Fruit fly (Drosophila melanogaster) whole organism, embryonic: ENCODE measurements around the gene GluProRS.

ENCODE experiments used
- Adf1 ChIP-seq: fragments of 200-800 bp; sonication (Bioruptor generic); IDR thresholded peaks from 2 replicates; pipeline ENCODE4 v1.3.6; 2022; ENCODE audit warnings: missing biosample characterization, missing genetic modification characterization
- Atf6 ChIP-seq: fragments of 200-800 bp; sonication (Bioruptor generic); IDR thresholded peaks from 2 replicates; pipeline ENCODE4 v1.3.6; 2022; ENCODE audit warnings: missing biosample characterization, missing genetic modification characterization
- CG12744 ChIP-seq: fragments of 200-800 bp; sonication (Bioruptor generic); optimal IDR thresholded peaks from 2 replicates; lab custom pipeline; 2016; ENCODE audit warnings: missing biosample characterization, missing genetic modification characterization
- CG13287 ChIP-seq: fragments of 200-800 bp; sonication (Bioruptor generic); IDR thresholded peaks from 2 replicates; pipeline ENCODE4 v1.3.6; 2022; ENCODE audit warnings: missing biosample characterization, missing genetic modification characterization; ENCODE audit not compliant: partially characterized antibody
- CG13424 ChIP-seq: fragments of 200-800 bp; sonication (Bioruptor generic); optimal IDR thresholded peaks from 2 replicates; lab custom pipeline; 2019; ENCODE audit warnings: missing biosample characterization, mild to moderate bottlenecking, missing genetic modification characterization, moderate library complexity
- CG1603 ChIP-seq: fragments of 200-800 bp; sonication (Bioruptor generic); optimal IDR thresholded peaks from 2 replicates; lab custom pipeline; 2019; ENCODE audit warnings: missing biosample characterization, mild to moderate bottlenecking, missing genetic modification characterization, moderate library complexity
- CG17186 ChIP-seq: fragments of 200-800 bp; sonication (Bioruptor generic); optimal IDR thresholded peaks from 3 replicates; lab custom pipeline; 2017; ENCODE audit warnings: missing biosample characterization, missing genetic modification reagents, missing genetic modification characterization
- CG17568 ChIP-seq: fragments of 200-800 bp; sonication (Bioruptor generic); optimal IDR thresholded peaks from 2 replicates; lab custom pipeline; 2018; ENCODE audit warnings: missing biosample characterization, mild to moderate bottlenecking, missing genetic modification characterization, moderate library complexity
- CG18262 ChIP-seq: fragments of 200-800 bp; optimal IDR thresholded peaks from 3 replicates; lab custom pipeline; 2019; ENCODE audit warnings: missing biosample characterization, mild to moderate bottlenecking, missing genetic modification characterization, moderate library complexity
- CG18764 ChIP-seq: fragments of 200-800 bp; sonication (Bioruptor generic); optimal IDR thresholded peaks from 3 replicates; lab custom pipeline; 2016; ENCODE audit warnings: missing biosample characterization, missing genetic modification characterization
- CG2875 ChIP-seq: fragments of 200-800 bp; sonication (Bioruptor generic); optimal IDR thresholded peaks from 2 replicates; lab custom pipeline; 2017; ENCODE audit warnings: missing biosample characterization, mild to moderate bottlenecking, missing genetic modification characterization, missing genetic modification reagents
- CG30020 ChIP-seq: fragments of 200-800 bp; optimal IDR thresholded peaks from 2 replicates; lab custom pipeline; 2019; ENCODE audit warnings: missing biosample characterization, mild to moderate bottlenecking, missing genetic modification characterization, moderate library complexity
- CG30431 ChIP-seq: fragments of 200-800 bp; sonication (Bioruptor generic); optimal IDR thresholded peaks from 2 replicates; lab custom pipeline; 2017; ENCODE audit warnings: missing biosample characterization, missing genetic modification characterization
- CG3847 ChIP-seq: fragments of 200-800 bp; sonication (Bioruptor generic); IDR thresholded peaks from 2 replicates; pipeline ENCODE4 v1.3.6; 2022; ENCODE audit warnings: missing biosample characterization, missing genetic modification characterization
- CG6854 ChIP-seq: fragments of 200-800 bp; sonication (Bioruptor generic); optimal IDR thresholded peaks from 3 replicates; lab custom pipeline; 2017; ENCODE audit warnings: missing biosample characterization, mild to moderate bottlenecking, missing genetic modification characterization
- CG8290 ChIP-seq, 3 experiments: fragments of 200-800 bp; sonication (Bioruptor generic); optimal IDR thresholded peaks; 2 replicates each; lab custom pipeline; 2016 to 2019; ENCODE audit warnings: missing biosample characterization in 3 of 3, missing genetic modification characterization in 3 of 3, mild to moderate bottlenecking in 2 of 3, moderate library complexity in 1 of 3
- CG9215 ChIP-seq: fragments of 200-800 bp; sonication (Bioruptor generic); IDR thresholded peaks from 2 replicates; pipeline ENCODE4 v1.3.6; 2022; ENCODE audit warnings: missing biosample characterization, missing genetic modification characterization
- CG9817 ChIP-seq: fragments of 200-800 bp; sonication (Bioruptor generic); optimal IDR thresholded peaks from 2 replicates; lab custom pipeline; 2018; ENCODE audit warnings: missing biosample characterization, mild to moderate bottlenecking, missing genetic modification characterization, moderate library complexity
- CoRest ChIP-seq: fragments of 200-800 bp; sonication (Bioruptor generic); optimal IDR thresholded peaks from 3 replicates; lab custom pipeline; 2018; ENCODE audit warnings: missing biosample characterization, mild to moderate bottlenecking, missing genetic modification characterization, moderate library complexity
- D19A ChIP-seq: fragments of 200-800 bp; optimal IDR thresholded peaks from 3 replicates; lab custom pipeline; 2019; ENCODE audit warnings: missing biosample characterization, mild to moderate bottlenecking, missing genetic modification characterization, moderate library complexity
- Dbx ChIP-seq: fragments of 200-800 bp; sonication (Bioruptor generic); IDR thresholded peaks from 3 replicates; pipeline ENCODE4 v1.3.6; 2022; ENCODE audit warnings: missing biosample characterization, missing genetic modification characterization
- Dp ChIP-seq: fragments of 200-800 bp; sonication (Bioruptor generic); optimal IDR thresholded peaks from 2 replicates; lab custom pipeline; 2018; ENCODE audit warnings: missing biosample characterization, mild to moderate bottlenecking, missing genetic modification characterization, moderate library complexity
- E2f2 ChIP-seq: fragments of 200-800 bp; sonication (Bioruptor generic); IDR thresholded peaks from 2 replicates; pipeline ENCODE4 v1.3.6; 2022; ENCODE audit warnings: missing biosample characterization, missing genetic modification characterization
- HLH4C ChIP-seq: fragments of 200-800 bp; sonication (Bioruptor generic); IDR thresholded peaks from 3 replicates; pipeline ENCODE4 v1.3.6; 2022; ENCODE audit warnings: missing biosample characterization, missing genetic modification characterization; ENCODE audit not compliant: partially characterized antibody
- HmgZ ChIP-seq: fragments of 200-800 bp; sonication (Bioruptor generic); optimal IDR thresholded peaks from 2 replicates; lab custom pipeline; 2018; ENCODE audit warnings: missing biosample characterization, mild to moderate bottlenecking, missing genetic modification characterization
- Hmx ChIP-seq: fragments of 200-800 bp; sonication (Bioruptor generic); optimal IDR thresholded peaks from 2 replicates; lab custom pipeline; 2016; ENCODE audit warnings: missing biosample characterization, missing genetic modification characterization
- Meics ChIP-seq: fragments of 200-800 bp; sonication (Bioruptor generic); optimal IDR thresholded peaks from 2 replicates; lab custom pipeline; 2017; ENCODE audit warnings: missing biosample characterization, mild to moderate bottlenecking, missing genetic modification characterization
- Nf-YC ChIP-seq: fragments of 200-800 bp; optimal IDR thresholded peaks from 3 replicates; lab custom pipeline; 2019; ENCODE audit warnings: missing biosample characterization, mild to moderate bottlenecking, missing genetic modification characterization, moderate library complexity
- TFAM ChIP-seq: fragments of 200-800 bp; sonication (Bioruptor generic); optimal IDR thresholded peaks from 2 replicates; lab custom pipeline; 2017; ENCODE audit warnings: missing biosample characterization, missing genetic modification characterization, inconsistent platforms
- Xbp1 ChIP-seq: fragments of 200-800 bp; sonication (Bioruptor generic); optimal IDR thresholded peaks from 3 replicates; lab custom pipeline; 2016; ENCODE audit warnings: missing biosample characterization, mild to moderate bottlenecking, missing genetic modification characterization
- bab2 ChIP-seq: fragments of 200-800 bp; sonication (Bioruptor generic); optimal IDR thresholded peaks from 2 replicates; lab custom pipeline; 2016; ENCODE audit warnings: missing biosample characterization, missing genetic modification characterization
- cg ChIP-seq: fragments of 200-800 bp; sonication (Bioruptor generic); optimal IDR thresholded peaks from 3 replicates; lab custom pipeline; 2019; ENCODE audit warnings: missing biosample characterization, mild to moderate bottlenecking, missing genetic modification characterization, moderate library complexity
- dmrt11E ChIP-seq: fragments of 200-800 bp; sonication (Bioruptor generic); optimal IDR thresholded peaks from 3 replicates; lab custom pipeline; 2018; ENCODE audit warnings: missing biosample characterization, mild to moderate bottlenecking, missing genetic modification characterization, moderate library complexity
- fd3F ChIP-seq: fragments of 200-800 bp; sonication (Bioruptor generic); optimal IDR thresholded peaks from 2 replicates; lab custom pipeline; 2018; ENCODE audit warnings: missing biosample characterization, mild to moderate bottlenecking, missing genetic modification characterization, moderate library complexity
- gcm ChIP-seq: fragments of 200-800 bp; sonication (Bioruptor generic); optimal IDR thresholded peaks from 2 replicates; lab custom pipeline; 2019; ENCODE audit warnings: missing biosample characterization, mild to moderate bottlenecking, missing genetic modification characterization, moderate library complexity
- inv ChIP-seq: fragments of 200-800 bp; sonication (Bioruptor generic); IDR thresholded peaks from 2 replicates; pipeline ENCODE4 v1.3.6; 2022; ENCODE audit warnings: missing biosample characterization, missing genetic modification characterization; ENCODE audit not compliant: partially characterized antibody
- kah ChIP-seq: fragments of 200-800 bp; sonication (Bioruptor generic); optimal IDR thresholded peaks from 2 replicates; lab custom pipeline; 2018; ENCODE audit warnings: missing biosample characterization, mild to moderate bottlenecking, missing genetic modification characterization
- kay ChIP-seq: fragments of 200-800 bp; sonication (Bioruptor generic); optimal IDR thresholded peaks from 2 replicates; lab custom pipeline; 2016; ENCODE audit warnings: missing biosample characterization, missing genetic modification characterization
- lilli ChIP-seq: fragments of 200-800 bp; sonication (Bioruptor generic); optimal IDR thresholded peaks from 3 replicates; lab custom pipeline; 2016; ENCODE audit warnings: missing biosample characterization, missing genetic modification characterization
- mam ChIP-seq: fragments of 200-800 bp; sonication (Bioruptor generic); optimal IDR thresholded peaks from 3 replicates; lab custom pipeline; 2016; ENCODE audit warnings: missing biosample characterization, missing genetic modification characterization
- pzg ChIP-seq: fragments of 200-800 bp; sonication (Bioruptor generic); optimal IDR thresholded peaks from 3 replicates; lab custom pipeline; 2018; ENCODE audit warnings: missing biosample characterization, mild to moderate bottlenecking, missing genetic modification characterization, moderate library complexity
- row ChIP-seq: fragments of 200-800 bp; sonication (Bioruptor generic); IDR thresholded peaks from 3 replicates; pipeline ENCODE4 v1.3.6; 2022; ENCODE audit warnings: missing biosample characterization, missing genetic modification characterization
- salm ChIP-seq: fragments of 200-800 bp; sonication (Bioruptor generic); optimal IDR thresholded peaks from 2 replicates; lab custom pipeline; 2018; ENCODE audit warnings: missing biosample characterization, mild to moderate bottlenecking, missing genetic modification characterization
- sd ChIP-seq: fragments of 200-800 bp; sonication (Bioruptor generic); optimal IDR thresholded peaks from 3 replicates; lab custom pipeline; 2018; ENCODE audit warnings: missing biosample characterization, mild to moderate bottlenecking, missing genetic modification characterization, moderate library complexity
- sens-2 ChIP-seq: fragments of 200-800 bp; sonication (Bioruptor generic); IDR thresholded peaks from 2 replicates; pipeline ENCODE4 v1.3.6; 2022; ENCODE audit warnings: missing biosample characterization, missing genetic modification characterization
- tgo ChIP-seq: fragments of 200-800 bp; sonication (Bioruptor generic); IDR thresholded peaks from 3 replicates; pipeline ENCODE4 v1.3.6; 2022; ENCODE audit warnings: missing biosample characterization, missing genetic modification characterization
- unpg ChIP-seq: fragments of 200-800 bp; sonication (Bioruptor generic); optimal IDR thresholded peaks from 3 replicates; lab custom pipeline; 2018; ENCODE audit warnings: missing biosample characterization, mild to moderate bottlenecking, missing genetic modification characterization, moderate library complexity
- vfl ChIP-seq: fragments of 200-800 bp; sonication (Bioruptor generic); optimal IDR thresholded peaks from 2 replicates; lab custom pipeline; 2016; ENCODE audit warnings: missing biosample characterization, missing genetic modification characterization
- zen ChIP-seq: fragments of 200-800 bp; sonication (Bioruptor generic); optimal IDR thresholded peaks from 3 replicates; lab custom pipeline; 2018; ENCODE audit warnings: missing biosample characterization, mild to moderate bottlenecking, missing genetic modification characterization, moderate library complexity

Gene GluProRS

dm6 chr3R:23931095-23931728 is 27.0 kb downstream of the GluProRS start, which contains the start of the genes Rpt2 and CG13599 (continued):
- TF ChIP-seq CG6854 (GFP tag; lab: Kevin White, UChicago) = no peak
- peak; percentile 87 for TF ChIP-seq CG3847 (GFP tag; lab: Robert Waterston, UW)
- TF ChIP-seq HmgZ (tag; lab: Kevin White, UChicago) = peak; percentile 69
- 0 out of 2 replicates have a peak, but pooled peaks have one; percentile 23 for TF ChIP-seq inv
- peak; percentile 50; the same call in 2 of the 3 replicates for TF ChIP-seq row (GFP tag; lab: Robert Waterston, UW)
- peak; percentile 91 for TF ChIP-seq E2f2 (GFP tag; lab: Robert Waterston, UW)
- peak; percentile 26 for TF ChIP-seq CG1603 (tag; lab: Kevin White, UChicago)
- TF ChIP-seq sd (tag; lab: Kevin White, UChicago) = peak; percentile 10
- peak; percentile 24 for TF ChIP-seq Nf-YC (tag; lab: Kevin White, UChicago)
- TF ChIP-seq kah (GFP tag; lab: Kevin White, UChicago) = no peak
- no peak for TF ChIP-seq CG9215 (GFP tag; lab: Robert Waterston, UW)
- TF ChIP-seq Atf6 = no peak
- no peak for TF ChIP-seq unpg (GFP tag; lab: Kevin White, UChicago)
- TF ChIP-seq CG18262 (tag; lab: Kevin White, UChicago) = peak; percentile 24
- peak; percentile 6 for TF ChIP-seq bab2 (GFP tag; lab: Kevin White, UChicago)
- TF ChIP-seq Adf1 (GFP tag; lab: Robert Waterston, UW) = no peak
- TF ChIP-seq mam = peak; percentile 27
- TF ChIP-seq Hmx (GFP tag; lab: Kevin White, UChicago) = no peak
- TF ChIP-seq TFAM (GFP tag; lab: Kevin White, UChicago) = no peak
- peak; percentile 70; the same call in 1 of the 2 replicates for TF ChIP-seq CG13287
- no peak for TF ChIP-seq CG2875 (GFP tag; lab: Kevin White, UChicago)
- TF ChIP-seq Dbx (GFP tag; lab: Robert Waterston, UW) = no peak
- peak; percentile 85 for TF ChIP-seq Dp (GFP tag; lab: Kevin White, UChicago)
- TF ChIP-seq gcm = peak; percentile 11
- TF ChIP-seq CG13424 (tag; lab: Kevin White, UChicago) = peak; percentile 33
- peak; percentile 69 for TF ChIP-seq CG17186 (GFP tag; lab: Kevin White, UChicago)
- TF ChIP-seq lilli (GFP tag; lab: Kevin White, UChicago) = peak; percentile 34
- no peak for TF ChIP-seq CG12744 (GFP tag; lab: Kevin White, UChicago)
- no peak for TF ChIP-seq vfl (GFP tag; lab: Kevin White, UChicago)
- no peak for TF ChIP-seq CG18764 (GFP tag; lab: Kevin White, UChicago)
- peak; percentile 45; the same call in 1 of the 3 replicates for TF ChIP-seq HLH4C
- peak; percentile 68 for TF ChIP-seq CG17568 (GFP tag; lab: Kevin White, UChicago)
- no peak for TF ChIP-seq Meics (GFP tag; lab: Kevin White, UChicago)
- peak; percentile 36 for TF ChIP-seq zen (tag; lab: Kevin White, UChicago)
- no peak for TF ChIP-seq cg (GFP tag; lab: Kevin White, UChicago)
- TF ChIP-seq kay (GFP tag; lab: Kevin White, UChicago) = peak; percentile 49
- TF ChIP-seq CG9817 (tag; lab: Kevin White, UChicago) = no peak
- no peak for TF ChIP-seq CG30431
- TF ChIP-seq CG30020 (tag; lab: Kevin White, UChicago) = peak; percentile 42
- TF ChIP-seq Xbp1 (GFP tag; lab: Kevin White, UChicago) = peak; percentile 22
- TF ChIP-seq D19A (tag; lab: Kevin White, UChicago) = peak; percentile 20
- peak; percentile 41 for TF ChIP-seq CoRest (tag; lab: Kevin White, UChicago)
- TF ChIP-seq sens-2 (GFP tag; lab: Robert Waterston, UW) = no peak
- TF ChIP-seq CG8290 (GFP tag; optimal IDR thresholded peaks at IDR 0.05; lab: Kevin White, UChicago) = no peak
- TF ChIP-seq CG8290 (tag; optimal IDR thresholded peaks at IDR 0.05; lab: Kevin White, UChicago) = no peak
- no peak for TF ChIP-seq tgo
- TF ChIP-seq salm = no peak
- no peak for TF ChIP-seq fd3F
- peak; percentile 17 for TF ChIP-seq dmrt11E (tag; lab: Kevin White, UChicago)
- peak; percentile 87 for TF ChIP-seq pzg (GFP tag; lab: Kevin White, UChicago)
